Worm (Caenorhabditis elegans): Measurements from ENCODE around the gene srv-6.

Gene srv-6

ce11 chrX:4245124-4245523 is 11.7 kb upstream of the srv-6 start:
- TF ChIP-seq unc-62 (GFP tag; optimal IDR thresholded peaks at IDR 0.05) (no peak), fos-1 (tag; optimal IDR thresholded peaks at IDR 0.05) (peak; percentile 14), unc-39 (tag; optimal IDR thresholded peaks at IDR 0.05) (no peak), sma-9 (GFP tag; optimal IDR thresholded peaks at IDR 0.05) (peak; percentile 76), sma-9 (tag; optimal IDR thresholded peaks at IDR 0.05) (no peak), crh-2 (tag; optimal IDR thresholded peaks at IDR 0.05) (peak; percentile 75)

- TF ChIP-seq unc-39 (tag; optimal IDR thresholded peaks at IDR 0.05) (no peak), sma-9 (GFP tag; optimal IDR thresholded peaks at IDR 0.05) (peak; percentile 5), sma-9 (tag; optimal IDR thresholded peaks at IDR 0.05) (no peak), nhr-21 (tag; optimal IDR thresholded peaks at IDR 0.05) (peak; percentile 48), elt-1 (tag; optimal IDR thresholded peaks at IDR 0.05) (no peak), alr-1 (tag; optimal IDR thresholded peaks at IDR 0.05) (no peak), ama-1 (optimal IDR thresholded peaks at IDR 0.05) (peak; percentile 78), nhr-12 (tag; optimal IDR thresholded peaks at IDR 0.05) (no peak), nhr-25 (tag; optimal IDR thresholded peaks at IDR 0.05) (no peak), Y55F3AM.14 (GFP tag; optimal IDR thresholded peaks at IDR 0.05) (peak; percentile 40), crh-2 (tag; optimal IDR thresholded peaks at IDR 0.05) (peak; percentile 61), nhr-237 (tag; optimal IDR thresholded peaks at IDR 0.05) (no peak), lsy-2 (tag; optimal IDR thresholded peaks at IDR 0.05) (peak in 1 of 2 experiments; percentile 20), F13H6.1 (tag; optimal IDR thresholded peaks at IDR 0.05) (peak; percentile 11), zag-1 (tag; optimal IDR thresholded peaks at IDR 0.05) (no peak), aly-2 (tag; optimal IDR thresholded peaks at IDR 0.05) (no peak), blmp-1 (tag; optimal IDR thresholded peaks at IDR 0.05; ENCODE audit: insufficient read depth) (no peak), ztf-1 (GFP tag; conservative IDR thresholded peaks at IDR 0.05) (no peak), peb-1 (tag; optimal IDR thresholded peaks at IDR 0.05) (no peak), R02D3.7 (tag; optimal IDR thresholded peaks at IDR 0.05) (no peak), nhr-77 (tag; optimal IDR thresholded peaks at IDR 0.05) (no peak)
These were observed 10.6 kb upstream of the srv-6 start for ce11 chrX:4246237-4246697.

- TF ChIP-seq F13H6.1 (tag; optimal IDR thresholded peaks at IDR 0.05): peak; percentile 30
- peak; percentile 69 for TF ChIP-seq ama-1 (optimal IDR thresholded peaks at IDR 0.05)
- peak; percentile 83 for TF ChIP-seq crh-2 (tag; optimal IDR thresholded peaks at IDR 0.05)
- peak; percentile 14 for TF ChIP-seq fos-1 (tag; optimal IDR thresholded peaks at IDR 0.05)
- no peak for TF ChIP-seq lin-11 (tag; optimal IDR thresholded peaks at IDR 0.05)
- TF ChIP-seq sma-3 (GFP tag; optimal IDR thresholded peaks at IDR 0.05): no peak
These were observed 9.8 kb upstream of the srv-6 start, which contains the start of gene F48D6.4 for ce11 chrX:4246867-4247591. Gene F48D6.4, minus strand, starts transcription at chrX:4247212.

- TF ChIP-seq fos-1 (tag; optimal IDR thresholded peaks at IDR 0.05): no peak
- no peak for TF ChIP-seq sma-3 (GFP tag; optimal IDR thresholded peaks at IDR 0.05)
- peak; percentile 11 for TF ChIP-seq nhr-129 (tag; optimal IDR thresholded peaks at IDR 0.05)
These were observed 8.4 kb upstream of the srv-6 start for ce11 chrX:4248417-4248816.

- TF ChIP-seq zag-1 (tag; optimal IDR thresholded peaks at IDR 0.05) (no peak), nhr-77 (tag; optimal IDR thresholded peaks at IDR 0.05) (no peak), F13H6.1 (tag; optimal IDR thresholded peaks at IDR 0.05) (no peak), lin-11 (tag; optimal IDR thresholded peaks at IDR 0.05) (no peak), gmeb-1 (tag; optimal IDR thresholded peaks at IDR 0.05) (no peak), ceh-82 (tag; optimal IDR thresholded peaks at IDR 0.05) (no peak), Y55F3AM.14 (GFP tag; optimal IDR thresholded peaks at IDR 0.05) (no peak), lin-13 (GFP tag; optimal IDR thresholded peaks at IDR 0.05) (no peak), nhr-11 (tag; optimal IDR thresholded peaks at IDR 0.05) (no peak), crh-2 (tag; optimal IDR thresholded peaks at IDR 0.05) (no peak), blmp-1 (tag; optimal IDR thresholded peaks at IDR 0.05; ENCODE audit: insufficient read depth) (no peak), mab-5 (tag; optimal IDR thresholded peaks at IDR 0.05) (no peak), ztf-11 (tag; optimal IDR thresholded peaks at IDR 0.05) (no peak), C34F6.9 (tag; optimal IDR thresholded peaks at IDR 0.05) (no peak)
These were observed 7.9 kb upstream of the srv-6 start, which contains the start of gene hlh-13 for ce11 chrX:4248949-4249348. Gene hlh-13, plus strand, starts transcription at chrX:4249249.
